Fruit fly (Drosophila melanogaster): Measurements from ENCODE around the gene CG11755.
A peak's percentile ranks its signal among the peaks of the same experiment; 100 is the strongest.

DNA sequence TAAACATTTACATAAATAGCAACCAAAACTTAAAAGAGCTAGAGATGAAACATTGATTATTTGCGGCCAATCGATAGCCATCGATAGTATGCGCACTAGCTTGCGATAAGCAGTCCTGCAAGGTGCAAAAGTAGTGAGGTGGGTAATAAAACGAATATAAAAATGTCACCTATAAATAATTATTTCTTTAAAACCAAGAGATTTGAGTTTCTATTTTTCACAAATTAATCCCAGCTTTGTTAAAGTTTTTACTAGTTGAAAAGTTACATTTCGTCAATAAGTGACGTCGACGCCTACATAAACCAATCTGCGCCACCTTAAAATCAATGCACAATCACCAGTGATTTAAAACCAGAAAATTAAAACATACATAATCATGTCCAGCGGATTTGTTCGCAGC, 26.0 kb upstream of the CG11755 start, which contains the start of the genes Mkk4 and SLIRP2:
- TF ChIP-seq h (GFP tag; optimal IDR thresholded peaks at IDR 0.05) (peak; percentile 99), psq (GFP tag; optimal IDR thresholded peaks at IDR 0.05) (peak; percentile 96), fru (GFP tag; optimal IDR thresholded peaks at IDR 0.05) (peak; percentile 98), br (GFP tag; optimal IDR thresholded peaks at IDR 0.05) (peak; percentile 99), pan (optimal IDR thresholded peaks at IDR 0.05) (no peak), usp (GFP tag; optimal IDR thresholded peaks at IDR 0.05) (no peak), Abd-B (GFP tag; optimal IDR thresholded peaks at IDR 0.05) (no peak), ey (GFP tag; optimal IDR thresholded peaks at IDR 0.05) (peak; percentile 99), Hr83 (GFP tag; optimal IDR thresholded peaks at IDR 0.05; ENCODE audit: poor library complexity, severe bottlenecking) (peak; percentile 91)
